Fruit fly (Drosophila melanogaster) whole organism, larva: ENCODE data around the gene nanos.

Experiments used
- noc ChIP-seq: fragments of 200-800 bp; sonication (Bioruptor generic); optimal IDR thresholded peaks from 3 replicates; lab custom pipeline; 2019; ENCODE audit warnings: missing biosample characterization, mild to moderate bottlenecking, missing genetic modification characterization, moderate library complexity

Gene nanos

dm6 chr3R:19156670-19157402, at the start of gene nanos:
Gene nanos (plus strand): TSS chr3R:19157238.
- peak; percentile 57 for TF ChIP-seq noc (tag; lab: Kevin White, UChicago)

dm6 chr3R:19108126-19108525, 48.9 kb upstream of the nanos start:
- no peak for TF ChIP-seq noc (tag; lab: Kevin White, UChicago)

- no peak for TF ChIP-seq noc (tag; lab: Kevin White, UChicago)
Measured at dm6 chr3R:19111159-19111558, 45.9 kb upstream of the nanos start.

dm6 chr3R:19112372-19112771, 44.7 kb upstream of the nanos start:
- no peak for TF ChIP-seq noc (tag; lab: Kevin White, UChicago)

DNA sequence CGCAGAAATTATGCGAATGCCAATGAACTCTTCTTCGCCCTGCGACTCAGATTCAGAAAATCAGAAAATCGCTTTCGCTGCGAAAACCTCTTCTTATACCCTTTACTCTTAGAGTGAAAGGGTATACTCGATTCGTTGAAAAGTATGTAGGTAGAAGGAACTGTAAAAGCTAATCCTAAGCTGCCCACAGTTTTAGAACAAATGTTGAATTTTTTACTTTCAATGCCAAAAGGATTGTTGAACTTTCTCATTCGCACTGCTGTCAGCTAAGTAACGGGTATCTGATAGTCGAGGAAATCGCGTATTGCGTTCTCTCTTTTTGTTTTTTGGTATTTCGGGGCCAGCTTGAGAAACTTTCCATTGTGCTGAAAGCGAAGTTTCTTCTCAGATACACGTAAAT, 43.2 kb upstream of the nanos start:
- no peak for TF ChIP-seq noc (tag; lab: Kevin White, UChicago)

dm6 chr3R:19118505-19119138, 38.4 kb upstream of the nanos start:
- no peak for TF ChIP-seq noc (tag; lab: Kevin White, UChicago)

DNA sequence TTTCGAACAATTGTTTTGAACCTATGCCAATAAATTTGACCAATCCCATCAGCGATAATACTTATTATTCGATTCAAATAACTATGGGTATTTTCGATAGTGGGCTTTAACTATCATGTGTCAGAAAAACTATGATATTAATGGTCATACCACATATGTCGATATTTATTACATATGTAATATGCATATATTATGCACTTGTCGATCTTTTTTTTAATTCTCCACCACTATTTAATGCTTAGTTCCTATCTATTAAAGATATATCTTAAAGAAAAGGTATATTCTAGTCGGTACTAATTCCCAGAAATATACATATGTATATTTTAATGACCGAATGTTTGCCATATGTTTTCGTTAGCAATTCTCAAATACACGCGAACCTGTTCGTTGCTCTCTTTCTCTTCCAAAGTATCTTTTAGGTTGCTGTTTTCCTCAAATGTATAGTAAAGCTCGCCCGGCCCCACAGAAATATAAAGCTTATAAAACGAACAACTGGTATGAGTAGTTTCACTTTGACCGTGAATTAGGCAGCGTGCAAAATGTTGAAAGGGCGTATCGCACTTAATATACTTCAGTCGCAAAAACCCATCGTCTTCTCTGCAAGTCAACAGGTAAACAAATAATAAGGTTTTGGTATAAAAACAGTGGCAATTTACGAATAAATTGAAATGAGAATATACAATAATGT, 24.7 kb upstream of the nanos start, which contains the start of gene Cyp12a5:
Gene Cyp12a5 (plus strand): TSS at position 503 of the 688 bp plus-strand sequence.
- peak; percentile 42 for TF ChIP-seq noc (tag; lab: Kevin White, UChicago)

- peak; percentile 51 for TF ChIP-seq noc (tag; lab: Kevin White, UChicago)
Measured at dm6 chr3R:19134957-19135356, 22.1 kb upstream of the nanos start, which contains the start of gene Cyp12a4. Gene Cyp12a4 (plus strand): TSS chr3R:19135158.

dm6 chr3R:19147511-19148239, 9.4 kb upstream of the nanos start, which contains the start of gene Ppcs:
Gene Ppcs (minus strand): TSS chr3R:19147910.
- peak; percentile 81 for TF ChIP-seq noc (tag; lab: Kevin White, UChicago)

dm6 chr3R:19150856-19151651, 6.0 kb upstream of the nanos start:
- TF ChIP-seq noc (tag; lab: Kevin White, UChicago) = no peak

DNA sequence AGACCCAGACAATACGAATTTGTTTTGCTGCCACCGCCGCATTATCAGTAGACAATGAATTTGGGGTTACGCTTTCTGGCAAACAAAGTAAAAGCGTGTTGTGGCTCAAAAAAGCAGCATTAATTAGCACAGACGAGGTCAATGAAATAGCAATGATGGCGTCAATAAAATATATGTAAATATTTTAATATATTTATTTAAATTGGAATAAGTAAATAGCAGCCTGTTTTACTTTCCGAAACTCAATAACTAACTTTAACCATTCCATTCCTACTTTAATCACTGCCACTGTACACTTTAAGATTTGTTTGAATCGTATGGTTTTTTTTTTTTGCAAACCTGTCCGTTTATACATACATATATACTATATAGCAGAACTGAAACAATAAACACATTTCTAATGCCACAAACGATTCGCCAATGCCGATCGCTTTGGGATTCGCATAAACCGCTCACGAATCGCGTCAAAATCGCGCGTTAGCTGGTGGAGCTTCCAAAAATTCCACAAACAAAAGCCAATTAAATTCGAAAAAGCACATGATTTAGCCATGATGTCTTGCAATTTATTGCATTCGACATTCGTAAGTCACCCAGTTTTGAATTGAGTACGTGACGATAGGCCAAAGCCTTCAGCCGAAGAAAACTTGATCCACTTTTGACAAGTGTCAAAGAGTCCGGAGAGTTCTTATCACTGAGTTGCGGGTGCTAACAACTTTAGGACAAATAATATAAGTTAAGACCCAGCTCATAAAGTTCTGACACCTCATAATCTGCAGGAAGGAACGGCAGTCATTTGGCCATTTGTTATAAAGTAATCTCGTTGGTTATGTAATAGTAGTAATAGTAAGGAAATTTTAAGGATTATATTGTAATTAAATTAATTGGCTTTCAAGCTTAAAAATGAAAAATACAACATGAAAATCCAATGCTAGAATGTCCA, 4.9 kb upstream of the nanos start:
- peak; percentile 83 for TF ChIP-seq noc (tag; lab: Kevin White, UChicago)

DNA sequence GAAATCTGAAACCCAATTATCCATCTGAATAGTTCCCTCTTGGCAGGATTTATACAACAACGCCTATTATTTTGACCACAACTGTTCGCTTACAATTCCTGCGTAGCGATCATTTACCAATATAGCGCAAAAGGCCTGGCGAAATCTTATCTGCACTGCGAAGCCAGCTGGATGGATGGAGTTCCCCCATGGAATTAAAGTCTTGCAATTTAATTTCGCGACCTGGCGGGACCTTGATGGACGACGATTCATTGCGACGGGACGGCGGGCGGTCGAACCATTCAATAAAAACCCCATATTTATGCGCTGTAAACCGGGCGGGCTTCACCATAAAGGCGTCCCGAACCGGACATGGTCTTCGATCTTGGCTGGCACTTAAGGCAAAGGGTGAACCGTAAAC, 4.2 kb upstream of the nanos start:
- no peak for TF ChIP-seq noc (tag; lab: Kevin White, UChicago)

- TF ChIP-seq noc (tag; lab: Kevin White, UChicago) = peak; percentile 61
Measured at dm6 chr3R:19153502-19153983, 3.5 kb upstream of the nanos start, which contains the start of gene CG5835. Gene CG5835 (minus strand): TSS chr3R:19153686.
